Worm (Caenorhabditis elegans) whole organism, L1 larva: ENCODE measurements around the gene Y73B6BL.270.

Source experiments
- C04F5.9 ChIP-seq: sonication (generic microtip); optimal IDR thresholded peaks from 2 replicates; lab custom pipeline; 2016; ENCODE audit warnings: missing genetic modification characterization, missing compliant biosample characterization
- C16A3.4 ChIP-seq: fragments of 150-350 bp; optimal IDR thresholded peaks from 2 replicates; lab custom pipeline; 2014; ENCODE audit warnings: missing biosample characterization, missing genetic modification characterization
- C34B4.2 ChIP-seq: sonication (generic microtip); optimal IDR thresholded peaks from 2 replicates; lab custom pipeline; 2017; ENCODE audit warnings: mild to moderate bottlenecking, missing genetic modification characterization, missing compliant biosample characterization
- ama-1 ChIP-seq: fragments of 150-350 bp; optimal IDR thresholded peaks from 2 replicates; lab custom pipeline; 2014
- ceh-63 ChIP-seq: fragments of 200-800 bp; sonication (Bioruptor generic); optimal IDR thresholded peaks from 2 replicates; lab custom pipeline; 2018; ENCODE audit warnings: mild to moderate bottlenecking, missing genetic modification characterization, missing compliant biosample characterization
- ceh-8 ChIP-seq: fragments of 200-800 bp; sonication (Bioruptor generic); optimal IDR thresholded peaks from 2 replicates; lab custom pipeline; 2018; ENCODE audit warnings: mild to moderate bottlenecking, missing genetic modification characterization, moderate library complexity, missing compliant biosample characterization
- ceh-88 ChIP-seq: fragments of 200-800 bp; sonication (Bioruptor generic); IDR thresholded peaks from 2 replicates; pipeline ENCODE4 v1.3.6; 2022; ENCODE audit warnings: missing genetic modification characterization, missing compliant biosample characterization
- ces-1 ChIP-seq: fragments of 150-350 bp; optimal IDR thresholded peaks from 2 replicates; lab custom pipeline; 2014; ENCODE audit warnings: missing biosample characterization, missing genetic modification reagents, missing genetic modification characterization
- dpl-1 ChIP-seq, 3 experiments: fragments of 150-350 bp in 2 of 3; sonication (generic microtip) in 1 of 3; optimal IDR thresholded peaks; 2 replicates each; lab custom pipeline; 2014 to 2017; ENCODE audit warnings: missing biosample characterization in 3 of 3, missing genetic modification characterization in 3 of 3, missing genetic modification reagents in 3 of 3
- dsc-1 ChIP-seq: sonication (generic microtip); optimal IDR thresholded peaks from 2 replicates; lab custom pipeline; 2016; ENCODE audit warnings: mild to moderate bottlenecking, missing genetic modification characterization, missing compliant biosample characterization
- efl-1 ChIP-seq, 4 experiments: fragments of 150-350 bp; optimal IDR thresholded peaks in 3 of 4; peaks in 1 of 4; 1 replicate in 1 of 4; 2 replicates in 3 of 4; lab custom pipeline; 2014; ENCODE audit warnings: missing biosample characterization in 2 of 4, missing genetic modification characterization in 2 of 4, missing genetic modification reagents in 2 of 4
- efl-3 ChIP-seq: fragments of 200-800 bp; sonication (Bioruptor generic); optimal IDR thresholded peaks from 2 replicates; lab custom pipeline; 2018; ENCODE audit warnings: mild to moderate bottlenecking, missing genetic modification characterization, missing compliant biosample characterization
- egl-13 ChIP-seq: sonication (generic microtip); optimal IDR thresholded peaks from 2 replicates; lab custom pipeline; 2016; ENCODE audit warnings: missing genotype, missing genetic modification reagents, missing genetic modification characterization, missing compliant biosample characterization
- elt-2 ChIP-seq: sonication (generic microtip); optimal IDR thresholded peaks from 2 replicates; lab custom pipeline; 2016; ENCODE audit warnings: missing genetic modification characterization, mild to moderate bottlenecking, inconsistent platforms, missing compliant biosample characterization, missing genetic modification reagents
- elt-3 ChIP-seq, 6 experiments: fragments of 150-350 bp in 1 of 6; sonication (generic microtip); optimal IDR thresholded peaks; 2 replicates each; lab custom pipeline; 2017 to 2018; ENCODE audit warnings: missing biosample characterization in 6 of 6, missing genetic modification characterization in 6 of 6, inconsistent platforms in 1 of 6
- fkh-10 ChIP-seq: sonication (generic microtip); optimal IDR thresholded peaks from 2 replicates; lab custom pipeline; 2017; ENCODE audit warnings: missing biosample characterization, missing genetic modification reagents, missing genetic modification characterization
- fkh-8 ChIP-seq: sonication (generic microtip); optimal IDR thresholded peaks from 2 replicates; lab custom pipeline; 2016; ENCODE audit warnings: mild to moderate bottlenecking, missing genetic modification characterization, missing compliant biosample characterization
- fos-1 ChIP-seq: fragments of 150-350 bp; optimal IDR thresholded peaks from 2 replicates; lab custom pipeline; 2014; ENCODE audit warnings: missing biosample characterization, missing genetic modification characterization
- grh-1 ChIP-seq: fragments of 200-800 bp; sonication (Bioruptor generic); IDR thresholded peaks from 2 replicates; pipeline ENCODE4 v1.3.6; 2022; ENCODE audit warnings: missing genetic modification reagents, missing genetic modification characterization, missing compliant biosample characterization
- hlh-17 ChIP-seq: fragments of 200-800 bp; sonication (Bioruptor generic); optimal IDR thresholded peaks from 2 replicates; lab custom pipeline; 2018; ENCODE audit warnings: missing genetic modification characterization, mild to moderate bottlenecking, missing compliant biosample characterization, moderate library complexity, borderline replicate concordance
- hlh-4 ChIP-seq: sonication (generic microtip); optimal IDR thresholded peaks from 2 replicates; lab custom pipeline; 2016; ENCODE audit warnings: mild to moderate bottlenecking, missing genetic modification characterization, missing compliant biosample characterization
- hpl-2 ChIP-seq: fragments of 150-350 bp; optimal IDR thresholded peaks from 2 replicates; lab custom pipeline; 2014; ENCODE audit warnings: missing biosample characterization, missing genetic modification reagents, missing genetic modification characterization
- irx-1 ChIP-seq: sonication (generic microtip); optimal IDR thresholded peaks from 2 replicates; lab custom pipeline; 2016; ENCODE audit warnings: missing genetic modification characterization, missing compliant biosample characterization
- isw-1 ChIP-seq: fragments of 200-800 bp; sonication (Bioruptor generic); IDR thresholded peaks from 2 replicates; pipeline ENCODE4 v1.3.6; 2022; ENCODE audit warnings: missing genetic modification characterization, missing compliant biosample characterization
- lin-13 ChIP-seq: fragments of 150-350 bp; optimal IDR thresholded peaks from 2 replicates; lab custom pipeline; 2014; ENCODE audit warnings: missing biosample characterization, missing genetic modification reagents, missing genetic modification characterization
- lin-15B ChIP-seq: fragments of 150-350 bp; sonication (generic microtip); optimal IDR thresholded peaks from 3 replicates; lab custom pipeline; 2014; ENCODE audit warnings: missing biosample characterization, missing genetic modification characterization
- lin-35 ChIP-seq, 2 experiments: fragments of 150-350 bp; optimal IDR thresholded peaks; 2 replicates each; lab custom pipeline; 2014; ENCODE audit warnings: missing biosample characterization in 2 of 2, missing genetic modification characterization in 2 of 2, missing genetic modification reagents in 2 of 2
- lin-39 ChIP-seq: fragments of 150-350 bp; optimal IDR thresholded peaks from 2 replicates; lab custom pipeline; 2014; ENCODE audit warnings: missing biosample characterization, missing genetic modification reagents, missing genetic modification characterization
- lir-3 ChIP-seq: sonication (generic microtip); optimal IDR thresholded peaks from 2 replicates; lab custom pipeline; 2016; ENCODE audit warnings: mild to moderate bottlenecking, missing genetic modification characterization, moderate library complexity, missing compliant biosample characterization; ENCODE audit not compliant: poor library complexity
- lsy-2 ChIP-seq, 2 experiments: fragments of 150-350 bp; optimal IDR thresholded peaks; 2 replicates each; lab custom pipeline; 2014; ENCODE audit warnings: missing biosample characterization in 2 of 2, missing genetic modification characterization in 2 of 2
- mab-9 ChIP-seq: fragments of 200-800 bp; sonication (Bioruptor generic); IDR thresholded peaks from 2 replicates; pipeline ENCODE4 v1.3.6; 2022; ENCODE audit warnings: missing genetic modification reagents, missing genetic modification characterization, missing compliant biosample characterization
- nhr-11 ChIP-seq: fragments of 150-350 bp; optimal IDR thresholded peaks from 2 replicates; lab custom pipeline; 2014; ENCODE audit warnings: missing biosample characterization, missing genetic modification characterization
- nhr-12 ChIP-seq: sonication (generic microtip); optimal IDR thresholded peaks from 2 replicates; lab custom pipeline; 2017; ENCODE audit warnings: missing biosample characterization, missing genetic modification characterization
- nhr-237 ChIP-seq: fragments of 150-350 bp; optimal IDR thresholded peaks from 2 replicates; lab custom pipeline; 2014; ENCODE audit warnings: missing biosample characterization, missing genetic modification characterization
- nhr-28 ChIP-seq: fragments of 150-350 bp; optimal IDR thresholded peaks from 2 replicates; lab custom pipeline; 2014; ENCODE audit warnings: missing biosample characterization, missing genetic modification characterization
- nhr-47 ChIP-seq: sonication (generic microtip); optimal IDR thresholded peaks from 2 replicates; lab custom pipeline; 2016; ENCODE audit warnings: mild to moderate bottlenecking, missing genetic modification characterization, moderate library complexity, missing compliant biosample characterization
- nhr-76 ChIP-seq: sonication (generic microtip); optimal IDR thresholded peaks from 2 replicates; lab custom pipeline; 2017; ENCODE audit warnings: missing biosample characterization, missing genetic modification characterization
- nhr-77 ChIP-seq: fragments of 150-350 bp; optimal IDR thresholded peaks from 2 replicates; lab custom pipeline; 2014; ENCODE audit warnings: missing biosample characterization, missing genetic modification characterization
- nhr-85 ChIP-seq: sonication (generic microtip); peaks from one replicate; lab custom pipeline; 2016; ENCODE audit warnings: missing genetic modification characterization, inconsistent platforms, missing compliant biosample characterization
- nhr-90 ChIP-seq: sonication (generic microtip); optimal IDR thresholded peaks from 2 replicates; lab custom pipeline; 2016; ENCODE audit warnings: mild to moderate bottlenecking, missing genetic modification characterization, missing compliant biosample characterization; ENCODE audit not compliant: poor library complexity
- pqm-1 ChIP-seq: sonication (generic microtip); optimal IDR thresholded peaks from 3 replicates; lab custom pipeline; 2017; ENCODE audit warnings: missing biosample characterization, missing genetic modification characterization
- sptf-1 ChIP-seq: fragments of 150-350 bp; optimal IDR thresholded peaks from 2 replicates; lab custom pipeline; 2014; ENCODE audit warnings: missing biosample characterization, missing genetic modification characterization
- tlp-1 ChIP-seq: fragments of 150-350 bp; optimal IDR thresholded peaks from 2 replicates; lab custom pipeline; 2014; ENCODE audit warnings: missing biosample characterization, missing genetic modification characterization
- unc-62 ChIP-seq: fragments of 150-350 bp; optimal IDR thresholded peaks from 2 replicates; lab custom pipeline; 2014; ENCODE audit warnings: missing biosample characterization, missing genetic modification reagents, missing genetic modification characterization
- vab-15 ChIP-seq: sonication (generic microtip); optimal IDR thresholded peaks from 2 replicates; lab custom pipeline; 2017; ENCODE audit warnings: missing genotype, mild to moderate bottlenecking, missing genetic modification characterization, missing compliant biosample characterization
- zip-4 ChIP-seq: fragments of 200-800 bp; sonication (Bioruptor generic); optimal IDR thresholded peaks from 2 replicates; lab custom pipeline; 2018; ENCODE audit warnings: mild to moderate bottlenecking, missing genetic modification characterization, moderate library complexity, missing compliant biosample characterization
- ztf-4 ChIP-seq: fragments of 150-350 bp; optimal IDR thresholded peaks from 2 replicates; lab custom pipeline; 2014; ENCODE audit warnings: missing biosample characterization, missing genetic modification characterization

The Y73B6BL.270 gene

DNA sequence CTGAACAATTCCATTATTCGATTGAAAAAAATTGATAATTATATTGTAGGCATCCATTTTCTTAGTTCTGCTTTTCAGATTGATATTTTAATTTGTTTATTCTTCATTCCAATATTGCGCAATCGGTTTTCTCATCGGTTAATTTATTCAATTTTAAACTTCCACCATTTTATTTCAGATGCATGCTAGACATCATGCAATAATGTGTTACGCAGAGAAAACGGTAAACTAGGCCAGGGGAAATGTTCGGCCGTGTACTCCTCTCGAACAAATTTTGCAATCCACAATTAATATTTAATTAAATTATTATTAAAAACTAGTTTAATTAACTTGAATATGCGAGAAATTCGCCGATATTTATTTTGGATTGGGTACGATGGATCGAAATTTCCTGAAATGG is 43.5 kb upstream of the Y73B6BL.270 start, which contains the start of gene Y73B6BL.29 (continued):
- peak; percentile 97 for TF ChIP-seq ceh-8 (GFP tag; lab: Kevin White, UChicago)
- peak; percentile 88 for TF ChIP-seq elt-2
- peak; percentile 76 for TF ChIP-seq vab-15 (tag; lab: Kevin White, UChicago)
- TF ChIP-seq tlp-1 = no peak
- peak; percentile 72 for TF ChIP-seq C34B4.2 (tag; lab: Kevin White, UChicago)
- peak; percentile 99 for TF ChIP-seq nhr-90 (tag; lab: Kevin White, UChicago)
- peak; percentile 92 for TF ChIP-seq fkh-8
- TF ChIP-seq nhr-28 (tag; lab: Kevin White, UChicago) = no peak
- TF ChIP-seq ceh-63 (GFP tag; lab: Kevin White, UChicago) = peak; percentile 75
- no peak for TF ChIP-seq nhr-12 (tag; lab: Kevin White, UChicago)
- TF ChIP-seq ces-1 (GFP tag; lab: Kevin White, UChicago) = no peak
- TF ChIP-seq nhr-76 (tag; lab: Kevin White, UChicago) = no peak
- TF ChIP-seq C16A3.4 = peak; percentile 83
- peak; percentile 96 to 98 (median 97) for TF ChIP-seq dpl-1 (GFP tag; optimal IDR thresholded peaks at IDR 0.05; lab: Kevin White, UChicago)
- TF ChIP-seq fkh-10 (GFP tag; lab: Kevin White, UChicago) = peak; percentile 51
- peak; percentile 85 for TF ChIP-seq zip-4
- peak; percentile 85 for TF ChIP-seq ceh-88 (GFP tag; lab: Robert Waterston, UW)
- TF ChIP-seq mab-9 (GFP tag; lab: Robert Waterston, UW) = peak; percentile 93
- TF ChIP-seq sptf-1 (tag; lab: Kevin White, UChicago) = no peak
- TF ChIP-seq C04F5.9 = peak; percentile 96
- TF ChIP-seq nhr-47 (tag; lab: Kevin White, UChicago) = peak; percentile 97
- peak; percentile 83 to 98 for TF ChIP-seq efl-1 (optimal IDR thresholded peaks at IDR 0.05; lab: Kevin White, UChicago)
- TF ChIP-seq efl-1 (GFP tag; optimal IDR thresholded peaks at IDR 0.05 in 1 of 2; lab: Kevin White, UChicago) = peak; percentile 98 to 99
- TF ChIP-seq elt-3 (tag; optimal IDR thresholded peaks at IDR 0.05; lab: Kevin White, UChicago) = peak in 2 of 6 experiments; percentile 71 to 74
- TF ChIP-seq ama-1 = peak; percentile 72
- peak; percentile 79 for TF ChIP-seq hlh-4 (tag; lab: Kevin White, UChicago)
- peak; percentile 98 for TF ChIP-seq nhr-85 (tag; lab: Kevin White, UChicago)
- no peak for TF ChIP-seq hpl-2 (GFP tag; lab: Kevin White, UChicago)
- TF ChIP-seq nhr-237 (tag; lab: Kevin White, UChicago) = peak; percentile 19
- TF ChIP-seq pqm-1 = no peak
- TF ChIP-seq lsy-2 (tag; optimal IDR thresholded peaks at IDR 0.05; lab: Kevin White, UChicago) = peak; percentile 96
- TF ChIP-seq lin-39 (tag; lab: Kevin White, UChicago) = peak; percentile 93
- TF ChIP-seq isw-1 = peak; percentile 94
- peak; percentile 99 for TF ChIP-seq irx-1 (tag; lab: Kevin White, UChicago)
- TF ChIP-seq egl-13 (tag; lab: Kevin White, UChicago) = peak; percentile 98
- peak; percentile 97 for TF ChIP-seq dsc-1 (tag; lab: Kevin White, UChicago)
- TF ChIP-seq nhr-77 (tag; lab: Kevin White, UChicago) = no peak
- TF ChIP-seq lir-3 (tag; lab: Kevin White, UChicago) = peak; percentile 98
- TF ChIP-seq lin-15B (tag; lab: Kevin White, UChicago) = peak; percentile 78
- peak; percentile 87 for TF ChIP-seq efl-3 (GFP tag; lab: Kevin White, UChicago)
- peak; percentile 85 for TF ChIP-seq ztf-4 (tag; lab: Kevin White, UChicago)
- peak; percentile 89 for TF ChIP-seq lin-13 (GFP tag; lab: Kevin White, UChicago)
- TF ChIP-seq lin-35 (GFP tag; optimal IDR thresholded peaks at IDR 0.05; lab: Kevin White, UChicago) = peak; percentile 99
- TF ChIP-seq fos-1 (tag; lab: Kevin White, UChicago) = peak; percentile 88
- peak; percentile 81 for TF ChIP-seq grh-1 (GFP tag; lab: Robert Waterston, UW)
- peak; percentile 70 for TF ChIP-seq hlh-17 (GFP tag; lab: Kevin White, UChicago)
- peak; percentile 80 for TF ChIP-seq nhr-11 (tag; lab: Kevin White, UChicago)
- no peak for TF ChIP-seq unc-62 (GFP tag; lab: Kevin White, UChicago)
